Worm (Caenorhabditis elegans) whole organism, L3 larva: ENCODE results near the gene C31H2.4.
A peak's percentile ranks its signal among the peaks of the same experiment; 100 is the strongest.

Experiments
- R02D3.7 ChIP-seq: fragments of 150-350 bp; optimal IDR thresholded peaks from 2 replicates; lab custom pipeline; 2014; ENCODE audit warnings: missing biosample characterization, missing genetic modification characterization
- ZK546.5 ChIP-seq: sonication (generic microtip); optimal IDR thresholded peaks from 2 replicates; lab custom pipeline; 2017; ENCODE audit warnings: missing biosample characterization, missing genetic modification characterization
- aly-2 ChIP-seq: fragments of 150-350 bp; optimal IDR thresholded peaks from 2 replicates; lab custom pipeline; 2014; ENCODE audit warnings: missing biosample characterization, missing genetic modification characterization
- ama-1 ChIP-seq: fragments of 150-350 bp; optimal IDR thresholded peaks from 2 replicates; lab custom pipeline; 2018
- ceh-16 ChIP-seq: sonication (generic microtip); optimal IDR thresholded peaks from 2 replicates; lab custom pipeline; 2017; ENCODE audit warnings: missing biosample characterization, missing genetic modification characterization
- ceh-28 ChIP-seq: fragments of 150-350 bp; optimal IDR thresholded peaks from 2 replicates; lab custom pipeline; 2014; ENCODE audit warnings: missing biosample characterization, missing genetic modification reagents, missing genetic modification characterization
- ceh-82 ChIP-seq: fragments of 150-350 bp; optimal IDR thresholded peaks from 2 replicates; lab custom pipeline; 2014; ENCODE audit warnings: missing biosample characterization, missing genetic modification characterization
- ceh-9 ChIP-seq: sonication (generic microtip); optimal IDR thresholded peaks from 2 replicates; lab custom pipeline; 2018; ENCODE audit warnings: missing biosample characterization, missing genetic modification characterization
- daf-12 ChIP-seq: fragments of 150-350 bp; optimal IDR thresholded peaks from 2 replicates; lab custom pipeline; 2014; ENCODE audit warnings: missing biosample characterization, missing genetic modification reagents, missing genetic modification characterization
- elt-1 ChIP-seq: fragments of 150-350 bp; optimal IDR thresholded peaks from 2 replicates; lab custom pipeline; 2014; ENCODE audit warnings: missing biosample characterization, missing genetic modification characterization
- elt-2 ChIP-seq: sonication (generic microtip); optimal IDR thresholded peaks from 2 replicates; lab custom pipeline; 2016; ENCODE audit warnings: missing genetic modification reagents, mild to moderate bottlenecking, missing genetic modification characterization, missing compliant biosample characterization
- elt-3 ChIP-seq, 3 experiments: fragments of 150-350 bp in 1 of 3; sonication (generic microtip) in 2 of 3; optimal IDR thresholded peaks; 2 replicates in 2 of 3; 4 replicates in 1 of 3; lab custom pipeline; 2014 to 2017; ENCODE audit warnings: missing biosample characterization in 3 of 3, missing genetic modification characterization in 3 of 3
- fkh-10 ChIP-seq: sonication (generic microtip); optimal IDR thresholded peaks from 2 replicates; lab custom pipeline; 2017; ENCODE audit warnings: missing biosample characterization, missing genetic modification reagents, missing genetic modification characterization
- fkh-2 ChIP-seq: fragments of 150-350 bp; optimal IDR thresholded peaks from 2 replicates; lab custom pipeline; 2014; ENCODE audit warnings: missing biosample characterization, missing genetic modification reagents, missing genetic modification characterization
- fos-1 ChIP-seq: fragments of 150-350 bp; optimal IDR thresholded peaks from 2 replicates; lab custom pipeline; 2014; ENCODE audit warnings: missing biosample characterization, missing genetic modification characterization
- hmg-11 ChIP-seq: sonication (generic microtip); optimal IDR thresholded peaks from 2 replicates; lab custom pipeline; 2016; ENCODE audit warnings: missing genetic modification characterization, missing compliant biosample characterization
- jun-1 ChIP-seq: fragments of 150-350 bp; optimal IDR thresholded peaks from 2 replicates; lab custom pipeline; 2014; ENCODE audit warnings: missing biosample characterization, missing genetic modification reagents, missing genetic modification characterization
- lin-15B ChIP-seq: fragments of 150-350 bp; optimal IDR thresholded peaks from 2 replicates; lab custom pipeline; 2014; ENCODE audit warnings: missing biosample characterization, missing genetic modification characterization
- lin-39 ChIP-seq: fragments of 150-350 bp; optimal IDR thresholded peaks from 2 replicates; lab custom pipeline; 2018; ENCODE audit warnings: missing biosample characterization, missing genetic modification reagents, missing genetic modification characterization
- lsy-12 ChIP-seq: sonication (generic microtip); optimal IDR thresholded peaks from 2 replicates; lab custom pipeline; 2016; ENCODE audit warnings: mild to moderate bottlenecking, missing genetic modification characterization, missing compliant biosample characterization
- mdl-1 ChIP-seq: fragments of 150-350 bp; optimal IDR thresholded peaks from 2 replicates; lab custom pipeline; 2014; ENCODE audit warnings: missing biosample characterization, missing genetic modification characterization
- mml-1 ChIP-seq: fragments of 150-350 bp; sonication (generic microtip); optimal IDR thresholded peaks from 3 replicates; lab custom pipeline; 2014; ENCODE audit warnings: missing biosample characterization, missing genetic modification characterization
- nhr-11 ChIP-seq: fragments of 150-350 bp; optimal IDR thresholded peaks from 2 replicates; lab custom pipeline; 2014; ENCODE audit warnings: missing biosample characterization, missing genetic modification characterization
- nhr-12 ChIP-seq: fragments of 150-350 bp; optimal IDR thresholded peaks from 2 replicates; lab custom pipeline; 2014; ENCODE audit warnings: missing biosample characterization, missing genetic modification characterization
- nhr-23 ChIP-seq: fragments of 150-350 bp; optimal IDR thresholded peaks from 2 replicates; lab custom pipeline; 2014; ENCODE audit warnings: missing biosample characterization, missing genetic modification reagents, missing genetic modification characterization
- nhr-237 ChIP-seq: fragments of 150-350 bp; optimal IDR thresholded peaks from 2 replicates; lab custom pipeline; 2014; ENCODE audit warnings: missing biosample characterization, missing genetic modification characterization
- nhr-28 ChIP-seq: fragments of 150-350 bp; optimal IDR thresholded peaks from 2 replicates; lab custom pipeline; 2014; ENCODE audit warnings: missing biosample characterization, missing genetic modification characterization
- nhr-43 ChIP-seq: sonication (generic microtip); optimal IDR thresholded peaks from 2 replicates; lab custom pipeline; 2016; ENCODE audit warnings: mild to moderate bottlenecking, missing genetic modification characterization, missing compliant biosample characterization; ENCODE audit not compliant: poor library complexity, severe bottlenecking
- nhr-67 ChIP-seq: fragments of 150-350 bp; optimal IDR thresholded peaks from 2 replicates; lab custom pipeline; 2014; ENCODE audit warnings: missing biosample characterization, missing genetic modification characterization
- nhr-76 ChIP-seq: fragments of 150-350 bp; sonication (generic microtip); optimal IDR thresholded peaks from 5 replicates; lab custom pipeline; 2014; ENCODE audit warnings: missing biosample characterization, missing genetic modification characterization
- pha-4 ChIP-seq: fragments of 150-350 bp; optimal IDR thresholded peaks from 2 replicates; lab custom pipeline; 2014; ENCODE audit warnings: missing biosample characterization, missing genetic modification reagents, missing genetic modification characterization
- pqm-1 ChIP-seq: fragments of 150-350 bp; optimal IDR thresholded peaks from 2 replicates; lab custom pipeline; 2017; ENCODE audit warnings: missing biosample characterization, missing genetic modification characterization, inconsistent platforms
- sea-2 ChIP-seq: fragments of 150-350 bp; sonication (generic microtip); optimal IDR thresholded peaks from 4 replicates; lab custom pipeline; 2014; ENCODE audit warnings: missing biosample characterization, missing genetic modification reagents, missing genetic modification characterization
- snpc-4 ChIP-seq: fragments of 150-350 bp; optimal IDR thresholded peaks from 2 replicates; lab custom pipeline; 2014; ENCODE audit warnings: missing biosample characterization, missing genetic modification characterization
- tbx-2 ChIP-seq: sonication (generic microtip); optimal IDR thresholded peaks from 2 replicates; lab custom pipeline; 2016; ENCODE audit warnings: mild to moderate bottlenecking, missing genetic modification characterization, missing compliant biosample characterization
- unc-62 ChIP-seq: fragments of 150-350 bp; sonication (generic microtip); optimal IDR thresholded peaks from 4 replicates; lab custom pipeline; 2014; ENCODE audit warnings: missing biosample characterization, missing genetic modification reagents, missing genetic modification characterization
- zag-1 ChIP-seq: fragments of 150-350 bp; optimal IDR thresholded peaks from 2 replicates; lab custom pipeline; 2014; ENCODE audit warnings: missing biosample characterization, missing genetic modification characterization
- ztf-4 ChIP-seq: fragments of 150-350 bp; optimal IDR thresholded peaks from 2 replicates; lab custom pipeline; 2014; ENCODE audit warnings: missing biosample characterization, missing genetic modification characterization

The C31H2.4 gene

DNA sequence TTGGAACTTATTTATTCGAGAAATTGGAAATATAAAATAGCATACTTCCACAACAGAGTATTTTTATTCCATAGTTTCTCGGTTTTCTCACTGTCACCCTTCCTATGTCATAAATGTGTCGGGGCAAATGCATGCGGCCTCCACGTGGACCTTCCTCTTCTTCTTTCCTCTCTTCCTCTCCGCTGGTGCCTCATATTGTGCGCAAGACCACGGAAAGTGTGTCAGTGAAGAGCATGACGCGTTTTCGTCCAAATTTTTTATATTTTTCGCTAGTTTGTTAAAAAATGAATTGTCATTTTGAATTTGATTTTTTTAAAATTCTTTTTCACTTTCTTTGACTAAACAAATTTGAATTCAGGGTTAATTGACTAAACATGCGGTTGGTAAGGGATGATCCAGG is 5.6 kb upstream of the C31H2.4 start, which contains the start of gene mans-3 (continued):
- no peak for TF ChIP-seq ama-1 (lab: Kevin White, UChicago)
- TF ChIP-seq elt-2 (tag; lab: Kevin White, UChicago) = peak; percentile 76
- peak; percentile 92 for TF ChIP-seq snpc-4 (tag; lab: Kevin White, UChicago)
- no peak for TF ChIP-seq ZK546.5 (tag; lab: Kevin White, UChicago)
- TF ChIP-seq lin-15B (tag; lab: Kevin White, UChicago) = peak; percentile 73
- TF ChIP-seq nhr-23 (tag; lab: Kevin White, UChicago) = peak; percentile 95

DNA sequence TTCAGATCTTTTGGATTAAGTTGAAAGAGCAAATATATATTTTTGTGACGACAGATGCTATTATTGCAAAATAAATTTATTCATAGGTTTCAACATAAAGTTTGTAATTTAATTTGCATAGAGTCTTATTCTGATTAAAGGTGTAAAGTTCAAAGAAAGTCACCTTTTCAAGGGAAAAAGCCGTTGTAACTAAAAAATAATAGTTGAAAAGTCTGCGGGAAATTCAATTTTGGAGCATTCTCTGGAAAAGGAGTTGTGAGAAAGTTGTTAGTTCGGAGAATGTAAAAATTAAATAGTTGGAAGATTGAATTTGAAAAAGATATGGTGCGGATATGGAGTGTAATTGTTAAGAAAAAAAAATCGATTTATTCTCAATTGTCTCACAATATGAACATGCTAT is 4.6 kb upstream of the C31H2.4 start:
- TF ChIP-seq fkh-10 = no peak
- TF ChIP-seq elt-2 (tag; lab: Kevin White, UChicago) = no peak
- TF ChIP-seq lsy-12 (tag; lab: Kevin White, UChicago) = no peak
- no peak for TF ChIP-seq daf-12 (tag; lab: Kevin White, UChicago)
- TF ChIP-seq nhr-11 = no peak
- TF ChIP-seq nhr-12 (tag; lab: Kevin White, UChicago) = no peak
- no peak for TF ChIP-seq jun-1 (tag; lab: Kevin White, UChicago)
- no peak for TF ChIP-seq ZK546.5 (tag; lab: Kevin White, UChicago)
- TF ChIP-seq nhr-237 = no peak
- no peak for TF ChIP-seq unc-62
- no peak for TF ChIP-seq hmg-11 (tag; lab: Kevin White, UChicago)
- no peak for TF ChIP-seq nhr-76 (tag; lab: Kevin White, UChicago)
- TF ChIP-seq snpc-4 (tag; lab: Kevin White, UChicago) = no peak
- TF ChIP-seq aly-2 = no peak
- no peak for TF ChIP-seq ceh-9 (tag; lab: Kevin White, UChicago)
- TF ChIP-seq nhr-43 = no peak
- TF ChIP-seq sea-2 (GFP tag; lab: Kevin White, UChicago) = no peak

DNA sequence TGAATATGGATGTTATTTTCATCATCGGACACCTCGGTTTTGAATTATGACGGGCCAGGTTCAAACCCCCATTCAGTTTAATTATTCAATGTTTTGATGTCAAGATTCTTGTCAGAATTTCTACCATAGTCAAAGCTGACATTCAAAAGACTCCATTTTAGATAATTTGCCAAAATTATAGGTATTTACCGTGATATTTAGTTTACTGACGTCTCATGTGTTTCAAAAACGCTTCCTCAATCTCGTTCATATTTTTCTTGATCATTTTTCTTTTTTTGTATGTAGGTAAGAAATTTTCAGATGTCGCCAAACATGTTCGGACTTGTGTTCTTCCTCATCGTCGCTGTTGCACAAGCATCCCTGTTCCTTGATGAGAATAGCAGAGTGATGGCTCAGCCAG is 3.3 kb upstream of the C31H2.4 start, which contains the start of gene EGAP5.1:
Gene EGAP5.1 (plus strand): TSS at position 301 of the 400 bp plus-strand sequence.
- no peak for TF ChIP-seq ztf-4 (tag; lab: Kevin White, UChicago)
- no peak for TF ChIP-seq tbx-2
- no peak for TF ChIP-seq nhr-67 (tag; lab: Kevin White, UChicago)
- no peak for TF ChIP-seq jun-1 (tag; lab: Kevin White, UChicago)
- TF ChIP-seq nhr-11 = no peak
- no peak for TF ChIP-seq aly-2
- TF ChIP-seq nhr-237 = no peak
- no peak for TF ChIP-seq lsy-12 (tag; lab: Kevin White, UChicago)
- TF ChIP-seq mml-1 (tag; lab: Kevin White, UChicago) = no peak
- TF ChIP-seq sea-2 (GFP tag; lab: Kevin White, UChicago) = no peak

DNA sequence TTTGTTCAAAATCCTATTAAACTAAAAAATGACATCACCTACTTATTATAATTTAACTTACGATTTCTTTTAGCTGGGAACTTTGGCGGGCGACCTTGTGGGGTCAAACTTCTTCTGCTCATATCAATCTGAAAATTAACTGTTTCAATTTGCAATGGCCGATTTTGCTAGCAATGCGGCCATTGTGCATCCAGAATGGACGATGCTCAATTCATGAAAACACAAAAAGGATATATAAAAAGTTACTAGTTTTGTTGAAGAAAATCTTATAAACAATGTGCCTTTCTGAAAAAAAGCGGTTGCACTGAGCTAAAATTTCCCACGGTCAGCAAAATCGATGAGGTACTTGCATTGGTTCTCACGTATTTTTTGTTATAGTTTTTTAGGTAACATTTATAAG is 5.2 kb downstream of the C31H2.4 start, which contains the start of gene C31H2.3:
Gene C31H2.3 (minus strand): TSS at position 101 of the 400 bp plus-strand sequence.
- no peak for TF ChIP-seq nhr-23 (tag; lab: Kevin White, UChicago)
- no peak for TF ChIP-seq zag-1 (tag; lab: Kevin White, UChicago)
- TF ChIP-seq ceh-28 (tag; lab: Kevin White, UChicago) = no peak
- no peak for TF ChIP-seq lsy-12 (tag; lab: Kevin White, UChicago)
- TF ChIP-seq, all 47 proteins: peak for 0

DNA sequence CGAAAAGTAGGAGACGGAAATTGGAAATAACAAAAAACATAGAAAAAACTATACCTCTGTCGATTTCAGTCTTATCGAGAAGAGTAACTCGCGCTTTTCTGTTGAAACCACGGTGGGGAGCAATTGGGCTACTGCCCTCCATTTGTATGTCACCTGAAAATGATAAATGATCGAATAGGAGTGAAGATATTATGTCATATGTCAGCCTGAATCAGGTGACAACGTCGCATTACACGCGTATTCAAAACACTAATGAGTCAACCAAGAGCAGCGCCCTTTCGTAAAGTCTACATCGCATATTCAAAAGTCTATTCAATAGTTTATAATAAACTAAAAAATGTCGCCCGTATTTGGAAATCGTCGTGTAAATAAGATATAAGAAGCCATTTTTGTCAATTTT is 6.5 kb downstream of the C31H2.4 start:
- TF ChIP-seq tbx-2 (no peak), R02D3.7 (no peak), ZK546.5 (tag; lab: Kevin White, UChicago) (no peak), lin-15B (tag; lab: Kevin White, UChicago) (no peak), pqm-1 (tag; lab: Kevin White, UChicago) (no peak), mdl-1 (tag; lab: Kevin White, UChicago) (no peak), unc-62 (no peak), fos-1 (tag; lab: Kevin White, UChicago) (no peak), elt-3 (tag; optimal IDR thresholded peaks at IDR 0.05; lab: Kevin White, UChicago) (no peak), nhr-76 (tag; lab: Kevin White, UChicago) (no peak), nhr-23 (tag; lab: Kevin White, UChicago) (no peak)

DNA sequence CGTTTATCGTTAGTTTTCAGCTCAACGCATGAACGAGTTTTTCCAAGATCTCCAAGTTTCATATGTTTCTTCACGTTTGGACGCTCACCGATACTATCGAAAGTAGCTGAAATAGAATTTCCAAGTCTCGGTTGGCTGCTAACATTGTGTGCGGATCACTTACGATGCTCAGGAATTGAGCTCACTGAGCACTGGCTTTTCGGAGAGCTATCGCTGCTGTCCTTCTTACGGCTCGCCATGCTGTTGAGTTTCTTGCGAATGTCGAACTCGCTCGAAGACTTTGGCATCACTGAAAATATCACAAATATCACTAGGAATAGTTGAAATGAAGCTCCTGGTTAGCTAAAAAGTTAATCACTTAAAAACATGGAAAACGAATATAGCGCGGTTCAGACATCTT is 7.6 kb downstream of the C31H2.4 start:
- TF ChIP-seq sea-2 (GFP tag; lab: Kevin White, UChicago) = no peak
- TF ChIP-seq nhr-67 (tag; lab: Kevin White, UChicago) = no peak
- TF ChIP-seq elt-3 (tag; optimal IDR thresholded peaks at IDR 0.05; lab: Kevin White, UChicago) = no peak
- TF ChIP-seq ceh-16 (tag; lab: Kevin White, UChicago) = no peak
- no peak for TF ChIP-seq nhr-28 (tag; lab: Kevin White, UChicago)
- TF ChIP-seq nhr-237 = no peak
- TF ChIP-seq aly-2 = no peak
- no peak for TF ChIP-seq fkh-2 (tag; lab: Kevin White, UChicago)
- no peak for TF ChIP-seq zag-1 (tag; lab: Kevin White, UChicago)
- no peak for TF ChIP-seq lin-39 (tag; lab: Kevin White, UChicago)
- TF ChIP-seq ama-1 (lab: Kevin White, UChicago) = no peak
- TF ChIP-seq snpc-4 (tag; lab: Kevin White, UChicago) = no peak
- no peak for TF ChIP-seq hmg-11 (tag; lab: Kevin White, UChicago)
- TF ChIP-seq pha-4 (tag; lab: Kevin White, UChicago) = no peak
- no peak for TF ChIP-seq nhr-23 (tag; lab: Kevin White, UChicago)
- no peak for TF ChIP-seq ceh-82
- TF ChIP-seq jun-1 (tag; lab: Kevin White, UChicago) = no peak
- TF ChIP-seq elt-1 (tag; lab: Kevin White, UChicago) = no peak
- no peak for TF ChIP-seq pqm-1 (tag; lab: Kevin White, UChicago)
- no peak for TF ChIP-seq elt-2 (tag; lab: Kevin White, UChicago)
